Fruit fly (Drosophila melanogaster) whole organism, prepupa: ENCODE results near the gene CG32036.
A peak's percentile ranks its signal among the peaks of the same experiment; 100 is the strongest.

Source experiments
- CG10669 ChIP-seq: fragments of 200-800 bp; sonication (Bioruptor generic); optimal IDR thresholded peaks from 3 replicates; lab custom pipeline; 2018; ENCODE audit warnings: missing biosample characterization, mild to moderate bottlenecking, missing genetic modification characterization, moderate library complexity
- CG16779 ChIP-seq: fragments of 200-800 bp; sonication (Bioruptor generic); optimal IDR thresholded peaks from 3 replicates; lab custom pipeline; 2017; ENCODE audit warnings: missing biosample characterization, mild to moderate bottlenecking, missing genetic modification characterization
- Gug ChIP-seq: fragments of 200-800 bp; sonication (Bioruptor generic); IDR thresholded peaks from 2 replicates; pipeline ENCODE4 v1.3.6; 2022; ENCODE audit warnings: missing biosample characterization, missing genetic modification characterization
- Met ChIP-seq: fragments of 200-800 bp; sonication (Bioruptor generic); optimal IDR thresholded peaks from 3 replicates; lab custom pipeline; 2016; ENCODE audit warnings: missing biosample characterization, missing genetic modification characterization
- eg ChIP-seq: fragments of 200-800 bp; sonication (Bioruptor generic); IDR thresholded peaks from 3 replicates; pipeline ENCODE4 v1.3.6; 2022; ENCODE audit warnings: missing biosample characterization, missing genetic modification characterization

dm6 chr3L:9456389-9456788 lies 32.6 kb downstream of the CG32036 start:
- TF ChIP-seq Gug (GFP tag; lab: Robert Waterston, UW) (no peak), CG10669 (GFP tag; lab: Kevin White, UChicago) (no peak), CG16779 (tag; lab: Kevin White, UChicago) (no peak), eg (GFP tag; lab: Robert Waterston, UW) (no peak), Met (GFP tag; lab: Kevin White, UChicago) (peak; percentile 1)
